Fruit fly (Drosophila melanogaster) whole organism, embryonic: ENCODE measurements around the gene CG46463.
A peak's percentile ranks its signal among the peaks of the same experiment; 100 is the strongest.

Source experiments
- Bteb2 ChIP-seq: fragments of 200-800 bp; sonication (Bioruptor generic); optimal IDR thresholded peaks from 2 replicates; lab custom pipeline; 2016; ENCODE audit warnings: missing biosample characterization, missing genetic modification characterization
- CG10147 ChIP-seq: fragments of 200-800 bp; sonication (Bioruptor generic); optimal IDR thresholded peaks from 2 replicates; lab custom pipeline; 2019; ENCODE audit warnings: missing biosample characterization, mild to moderate bottlenecking, missing genetic modification characterization, moderate library complexity
- CG11247 ChIP-seq: fragments of 200-800 bp; sonication (Bioruptor generic); IDR thresholded peaks from 2 replicates; pipeline ENCODE4 v1.3.6; 2022; ENCODE audit warnings: missing biosample characterization, missing genetic modification characterization
- CG13123 ChIP-seq: fragments of 200-800 bp; sonication (Bioruptor generic); optimal IDR thresholded peaks from 2 replicates; lab custom pipeline; 2016; ENCODE audit warnings: missing biosample characterization, missing genetic modification characterization
- CG13296 ChIP-seq: fragments of 200-800 bp; sonication (Bioruptor generic); optimal IDR thresholded peaks from 3 replicates; lab custom pipeline; 2018; ENCODE audit warnings: missing biosample characterization, mild to moderate bottlenecking, missing genetic modification characterization
- CG14441 ChIP-seq: fragments of 200-800 bp; sonication (Bioruptor generic); IDR thresholded peaks from 2 replicates; pipeline ENCODE4 v1.3.6; 2022; ENCODE audit warnings: missing biosample characterization, missing genetic modification characterization
- CG14667 ChIP-seq: fragments of 200-800 bp; sonication (Bioruptor generic); IDR thresholded peaks from 2 replicates; pipeline ENCODE4 v1.3.6; 2022; ENCODE audit warnings: missing biosample characterization, missing genetic modification characterization
- CG14710 ChIP-seq: fragments of 200-800 bp; sonication (Bioruptor generic); optimal IDR thresholded peaks from 3 replicates; lab custom pipeline; 2019; ENCODE audit warnings: missing biosample characterization, mild to moderate bottlenecking, missing genetic modification characterization, moderate library complexity
- CG17802 ChIP-seq: fragments of 200-800 bp; sonication (Bioruptor generic); optimal IDR thresholded peaks from 2 replicates; lab custom pipeline; 2018; ENCODE audit warnings: missing biosample characterization, mild to moderate bottlenecking, missing genetic modification characterization, moderate library complexity
- CG18619 ChIP-seq: fragments of 200-800 bp; sonication (Bioruptor generic); optimal IDR thresholded peaks from 3 replicates; lab custom pipeline; 2017; ENCODE audit warnings: missing biosample characterization, mild to moderate bottlenecking, missing genetic modification characterization
- CG18764 ChIP-seq: fragments of 200-800 bp; sonication (Bioruptor generic); optimal IDR thresholded peaks from 3 replicates; lab custom pipeline; 2016; ENCODE audit warnings: missing biosample characterization, missing genetic modification characterization
- CG32772 ChIP-seq: fragments of 200-800 bp; sonication (Bioruptor generic); IDR thresholded peaks from 2 replicates; pipeline ENCODE4 v1.3.6; 2022; ENCODE audit warnings: missing biosample characterization, missing genetic modification characterization
- CG3281 ChIP-seq: fragments of 200-800 bp; sonication (Bioruptor generic); optimal IDR thresholded peaks from 3 replicates; lab custom pipeline; 2017; ENCODE audit warnings: missing biosample characterization, mild to moderate bottlenecking, missing genetic modification characterization
- CG34376 ChIP-seq: fragments of 200-800 bp; sonication (Bioruptor generic); optimal IDR thresholded peaks from 2 replicates; lab custom pipeline; 2018; ENCODE audit warnings: missing biosample characterization, mild to moderate bottlenecking, missing genetic modification characterization
- CG6683 ChIP-seq: fragments of 200-800 bp; sonication (Bioruptor generic); optimal IDR thresholded peaks from 2 replicates; lab custom pipeline; 2017; ENCODE audit warnings: missing biosample characterization, mild to moderate bottlenecking, missing genetic modification characterization, missing genetic modification reagents
- CG7745 ChIP-seq: fragments of 200-800 bp; sonication (Bioruptor generic); optimal IDR thresholded peaks from 2 replicates; lab custom pipeline; 2018; ENCODE audit warnings: missing biosample characterization, mild to moderate bottlenecking, missing genetic modification characterization, moderate library complexity
- CG7928 ChIP-seq: fragments of 200-800 bp; sonication (Bioruptor generic); optimal IDR thresholded peaks from 2 replicates; lab custom pipeline; 2017; ENCODE audit warnings: missing biosample characterization, mild to moderate bottlenecking, missing genetic modification characterization
- Dll ChIP-seq: fragments of 200-800 bp; sonication (Bioruptor generic); IDR thresholded peaks from 4 replicates; pipeline ENCODE4 v1.3.6; 2022; ENCODE audit warnings: missing biosample characterization, missing genetic modification characterization; ENCODE audit not compliant: partially characterized antibody
- E2f1 ChIP-seq: fragments of 200-800 bp; sonication (Bioruptor generic); IDR thresholded peaks from 2 replicates; pipeline ENCODE4 v1.3.6; 2022; ENCODE audit warnings: missing biosample characterization, missing genetic modification characterization
- Hr39 ChIP-seq: fragments of >200 bp; optimal IDR thresholded peaks from 2 replicates; lab custom pipeline; 2017
- Jarid2 ChIP-seq: fragments of 200-800 bp; sonication (Bioruptor generic); optimal IDR thresholded peaks from 3 replicates; lab custom pipeline; 2017; ENCODE audit warnings: mild to moderate bottlenecking, missing biosample characterization, missing genetic modification reagents, missing genetic modification characterization
- Lhr ChIP-seq: fragments of 200-800 bp; sonication (Bioruptor generic); optimal IDR thresholded peaks from 3 replicates; lab custom pipeline; 2017; ENCODE audit warnings: mild to moderate bottlenecking, missing biosample characterization, missing genetic modification reagents, missing genetic modification characterization
- MESR4 ChIP-seq: fragments of 200-800 bp; sonication (Bioruptor generic); optimal IDR thresholded peaks from 2 replicates; lab custom pipeline; 2018; ENCODE audit warnings: missing biosample characterization, mild to moderate bottlenecking, missing genetic modification characterization, moderate library complexity
- MTF-1 ChIP-seq: fragments of 200-800 bp; sonication (Bioruptor generic); optimal IDR thresholded peaks from 2 replicates; lab custom pipeline; 2018; ENCODE audit warnings: missing biosample characterization, mild to moderate bottlenecking, missing genetic modification characterization, borderline replicate concordance
- Scr ChIP-seq: fragments of 200-800 bp; sonication (Bioruptor generic); IDR thresholded peaks from 2 replicates; pipeline ENCODE4 v1.3.6; 2022; ENCODE audit warnings: missing biosample characterization, missing genetic modification characterization; ENCODE audit not compliant: partially characterized antibody
- TFAM ChIP-seq: fragments of 200-800 bp; sonication (Bioruptor generic); optimal IDR thresholded peaks from 2 replicates; lab custom pipeline; 2017; ENCODE audit warnings: missing biosample characterization, missing genetic modification characterization, inconsistent platforms
- amos ChIP-seq: fragments of 200-800 bp; sonication (Bioruptor generic); IDR thresholded peaks from 2 replicates; pipeline ENCODE4 v1.3.6; 2022; ENCODE audit warnings: missing biosample characterization, missing genetic modification characterization; ENCODE audit not compliant: partially characterized antibody
- ase ChIP-seq: fragments of 200-800 bp; sonication (Bioruptor generic); IDR thresholded peaks from 3 replicates; pipeline ENCODE4 v1.3.6; 2022; ENCODE audit warnings: missing biosample characterization, missing genetic modification characterization
- az2 ChIP-seq: fragments of 200-800 bp; sonication (Bioruptor generic); optimal IDR thresholded peaks from 3 replicates; lab custom pipeline; 2016; ENCODE audit warnings: missing biosample characterization, missing genetic modification characterization
- bowl ChIP-seq: fragments of 200-800 bp; sonication (Bioruptor generic); IDR thresholded peaks from 2 replicates; pipeline ENCODE4 v1.3.6; 2022; ENCODE audit warnings: missing biosample characterization, missing genetic modification characterization
- dpn ChIP-seq, 2 experiments: fragments of 200-800 bp; sonication (Bioruptor generic); optimal IDR thresholded peaks; 3 replicates each; lab custom pipeline; 2016; ENCODE audit warnings: missing biosample characterization in 2 of 2, missing genetic modification characterization in 2 of 2
- ems ChIP-seq: fragments of 200-800 bp; sonication (Bioruptor generic); optimal IDR thresholded peaks from 3 replicates; lab custom pipeline; 2016; ENCODE audit warnings: missing biosample characterization, missing genetic modification characterization
- fd96Cb ChIP-seq: fragments of 200-800 bp; sonication (Bioruptor generic); optimal IDR thresholded peaks from 2 replicates; lab custom pipeline; 2018; ENCODE audit warnings: missing biosample characterization, mild to moderate bottlenecking, missing genetic modification characterization, moderate library complexity
- gfzf ChIP-seq: fragments of 200-800 bp; sonication (Bioruptor generic); optimal IDR thresholded peaks from 2 replicates; lab custom pipeline; 2016; ENCODE audit warnings: missing biosample characterization, mild to moderate bottlenecking, missing genetic modification characterization, moderate library complexity
- hkb ChIP-seq, 2 experiments: fragments of 200-800 bp in 1 of 2; fragments of >200 bp in 1 of 2; sonication (Bioruptor generic) in 1 of 2; IDR thresholded peaks in 1 of 2; optimal IDR thresholded peaks in 1 of 2; 2 replicates each; pipeline versions ENCODE4 v1.3.6 to Lab custom; 2017 to 2022; ENCODE audit warnings: missing biosample characterization in 1 of 2, missing genetic modification characterization in 1 of 2
- kah ChIP-seq: fragments of 200-800 bp; sonication (Bioruptor generic); optimal IDR thresholded peaks from 2 replicates; lab custom pipeline; 2018; ENCODE audit warnings: missing biosample characterization, mild to moderate bottlenecking, missing genetic modification characterization
- klu ChIP-seq: fragments of 200-800 bp; sonication (Bioruptor generic); IDR thresholded peaks from 2 replicates; pipeline ENCODE4 v1.3.6; 2022; ENCODE audit warnings: missing biosample characterization, missing genetic modification characterization
- lilli ChIP-seq: fragments of 200-800 bp; sonication (Bioruptor generic); optimal IDR thresholded peaks from 3 replicates; lab custom pipeline; 2016; ENCODE audit warnings: missing biosample characterization, missing genetic modification characterization
- lov ChIP-seq, 2 experiments: fragments of 200-800 bp in 1 of 2; fragments of >200 bp in 1 of 2; sonication (Bioruptor generic) in 1 of 2; IDR thresholded peaks in 1 of 2; optimal IDR thresholded peaks in 1 of 2; 2 replicates in 1 of 2; 3 replicates in 1 of 2; pipeline versions ENCODE4 v1.3.6 to Lab custom; 2017 to 2022; ENCODE audit warnings: missing biosample characterization in 1 of 2, missing genetic modification characterization in 1 of 2
- pzg ChIP-seq: fragments of 200-800 bp; sonication (Bioruptor generic); optimal IDR thresholded peaks from 3 replicates; lab custom pipeline; 2018; ENCODE audit warnings: missing biosample characterization, mild to moderate bottlenecking, missing genetic modification characterization, moderate library complexity
- run ChIP-seq: fragments of 200-800 bp; sonication (Bioruptor generic); optimal IDR thresholded peaks from 3 replicates; lab custom pipeline; 2018; ENCODE audit warnings: missing biosample characterization, mild to moderate bottlenecking, missing genetic modification characterization
- sd ChIP-seq: fragments of 200-800 bp; sonication (Bioruptor generic); optimal IDR thresholded peaks from 3 replicates; lab custom pipeline; 2018; ENCODE audit warnings: missing biosample characterization, mild to moderate bottlenecking, missing genetic modification characterization, moderate library complexity
- sqz ChIP-seq: fragments of 200-800 bp; sonication (Bioruptor generic); optimal IDR thresholded peaks from 3 replicates; lab custom pipeline; 2018; ENCODE audit warnings: missing biosample characterization, mild to moderate bottlenecking, missing genetic modification characterization
- tap ChIP-seq: fragments of 200-800 bp; optimal IDR thresholded peaks from 3 replicates; lab custom pipeline; 2019; ENCODE audit warnings: missing biosample characterization, mild to moderate bottlenecking, missing genetic modification characterization, moderate library complexity
- tgo ChIP-seq: fragments of 200-800 bp; sonication (Bioruptor generic); IDR thresholded peaks from 3 replicates; pipeline ENCODE4 v1.3.6; 2022; ENCODE audit warnings: missing biosample characterization, missing genetic modification characterization
- tll ChIP-seq, 2 experiments: fragments of 200-800 bp in 1 of 2; fragments of >200 bp in 1 of 2; sonication (Bioruptor generic) in 1 of 2; optimal IDR thresholded peaks; 2 replicates each; lab custom pipeline; 2017 to 2019; ENCODE audit warnings: missing biosample characterization in 2 of 2, missing genetic modification characterization in 2 of 2, mild to moderate bottlenecking in 1 of 2, moderate library complexity in 1 of 2
- trh ChIP-seq: fragments of 200-800 bp; sonication (Bioruptor generic); optimal IDR thresholded peaks from 2 replicates; lab custom pipeline; 2016; ENCODE audit warnings: missing biosample characterization, missing genetic modification characterization
- ttk ChIP-seq: fragments of 200-800 bp; sonication (Bioruptor generic); IDR thresholded peaks from 2 replicates; pipeline ENCODE4 v2.1.2; 2022; ENCODE audit warnings: missing biosample characterization, missing genetic modification characterization
- wek ChIP-seq: fragments of 200-800 bp; sonication (Bioruptor generic); optimal IDR thresholded peaks from 3 replicates; lab custom pipeline; 2018; ENCODE audit warnings: missing biosample characterization, mild to moderate bottlenecking, missing genetic modification characterization, moderate library complexity

Gene CG46463

dm6 chr3L:3472786-3473185 lies 11.7 kb downstream of the CG46463 start (continued):
- TF ChIP-seq CG3281 (GFP tag; lab: Kevin White, UChicago), result peak; percentile 88
- no peak for TF ChIP-seq gfzf (GFP tag; lab: Kevin White, UChicago)
- TF ChIP-seq klu (GFP tag; lab: Robert Waterston, UW), result peak; percentile 38; the same call in 1 of the 2 replicates
- TF ChIP-seq TFAM (GFP tag; lab: Kevin White, UChicago), result no peak
- TF ChIP-seq CG14667, result no peak
- TF ChIP-seq lov (optimal IDR thresholded peaks at IDR 0.05; lab: Kevin White, UChicago), result no peak
- peak; percentile 68; the same call in 1 of the 3 replicates for TF ChIP-seq lov (GFP tag; IDR thresholded peaks at IDR 0.05; lab: Robert Waterston, UW)
- peak; percentile 48 for TF ChIP-seq ems (GFP tag; lab: Kevin White, UChicago)
- TF ChIP-seq Lhr (GFP tag; lab: Kevin White, UChicago), result no peak
- peak; percentile 44; the same call in 1 of the 2 replicates for TF ChIP-seq bowl (GFP tag; lab: Robert Waterston, UW)
- peak; percentile 41; the same call in 1 of the 3 replicates for TF ChIP-seq ase (GFP tag; lab: Robert Waterston, UW)
- peak; percentile 19 for TF ChIP-seq Jarid2 (GFP tag; lab: Kevin White, UChicago)
- TF ChIP-seq run (tag; lab: Kevin White, UChicago), result peak; percentile 20
- peak; percentile 41 for TF ChIP-seq tap (tag; lab: Kevin White, UChicago)
- TF ChIP-seq CG7745 (tag; lab: Kevin White, UChicago), result no peak
- TF ChIP-seq lilli, result peak; percentile 83
- peak; percentile 61 to 64 for TF ChIP-seq dpn (GFP tag; optimal IDR thresholded peaks at IDR 0.05; lab: Kevin White, UChicago)
- TF ChIP-seq CG13296, result peak; percentile 86
- no peak for TF ChIP-seq CG17802 (tag; lab: Kevin White, UChicago)
- TF ChIP-seq CG6683 (GFP tag; lab: Kevin White, UChicago), result peak; percentile 82
- TF ChIP-seq CG10147 (GFP tag; lab: Kevin White, UChicago), result peak; percentile 73
- TF ChIP-seq CG14441, result peak; percentile 55; the same call in 1 of the 2 replicates
- no peak for TF ChIP-seq CG13123 (GFP tag; lab: Kevin White, UChicago)
- TF ChIP-seq CG11247, result peak; percentile 74
- peak; percentile 56 for TF ChIP-seq MTF-1
- no peak for TF ChIP-seq hkb (optimal IDR thresholded peaks at IDR 0.05; lab: Kevin White, UChicago)
- peak; percentile 89 for TF ChIP-seq hkb (GFP tag; IDR thresholded peaks at IDR 0.05; lab: Robert Waterston, UW)
- peak; percentile 65 for TF ChIP-seq E2f1
- no peak for TF ChIP-seq ttk (GFP tag; lab: Robert Waterston, UW)
- TF ChIP-seq az2 (GFP tag; lab: Kevin White, UChicago), result peak; percentile 38
- peak; percentile 55 for TF ChIP-seq sd (tag; lab: Kevin White, UChicago)
- TF ChIP-seq tll (GFP tag; optimal IDR thresholded peaks at IDR 0.05; lab: Kevin White, UChicago), result no peak
- peak; percentile 16 for TF ChIP-seq wek (GFP tag; lab: Kevin White, UChicago)
- peak; percentile 7 for TF ChIP-seq kah (GFP tag; lab: Kevin White, UChicago)
- TF ChIP-seq CG18764 (GFP tag; lab: Kevin White, UChicago), result no peak
- peak; percentile 78 for TF ChIP-seq CG18619 (GFP tag; lab: Kevin White, UChicago)
- TF ChIP-seq CG14710 (tag; lab: Kevin White, UChicago), result peak; percentile 14
- TF ChIP-seq Hr39, result no peak
- peak; percentile 56 for TF ChIP-seq Bteb2 (GFP tag; lab: Kevin White, UChicago)
- no peak for TF ChIP-seq Dll
- 0 out of 2 replicates have a peak, but pooled peaks have one; percentile 11 for TF ChIP-seq CG32772 (GFP tag; lab: Robert Waterston, UW)
- TF ChIP-seq CG7928 (GFP tag; lab: Kevin White, UChicago), result peak; percentile 36
- TF ChIP-seq fd96Cb (tag; lab: Kevin White, UChicago), result peak; percentile 54
- TF ChIP-seq sqz (GFP tag; lab: Kevin White, UChicago), result no peak
- peak; percentile 89 for TF ChIP-seq CG34376 (GFP tag; lab: Kevin White, UChicago)
- TF ChIP-seq MESR4 (GFP tag; lab: Kevin White, UChicago), result no peak
- TF ChIP-seq tgo (GFP tag; lab: Robert Waterston, UW), result peak; percentile 25; the same call in 1 of the 3 replicates
- no peak for TF ChIP-seq Scr
- no peak for TF ChIP-seq amos (GFP tag; lab: Robert Waterston, UW)
- no peak for TF ChIP-seq trh (GFP tag; lab: Kevin White, UChicago)
- no peak for TF ChIP-seq pzg (GFP tag; lab: Kevin White, UChicago)
